Fruit fly (Drosophila melanogaster): Measurements from ENCODE around the gene CG3823.

Gene CG3823

dm6 chrX:6295129-6295539, 8.6 kb upstream of the CG3823 start, which contains the start of the genes CG15891 and CG3815 (continued):
- 0 out of 2 replicates have a peak, but pooled peaks have one; percentile 42 for TF ChIP-seq esg (GFP tag; conservative IDR thresholded peaks at IDR 0.05)
- peak; percentile 53 for TF ChIP-seq Atf3 (GFP tag; optimal IDR thresholded peaks at IDR 0.05)
- no peak for TF ChIP-seq CG5953 (GFP tag; IDR thresholded peaks at IDR 0.05)
- TF ChIP-seq nom (GFP tag; optimal IDR thresholded peaks at IDR 0.05): peak; percentile 12
- peak; percentile 49 for TF ChIP-seq CG3995 (GFP tag; optimal IDR thresholded peaks at IDR 0.05)
- peak; percentile 23 for TF ChIP-seq CG8944 (GFP tag; optimal IDR thresholded peaks at IDR 0.05)
- no peak for TF ChIP-seq hth (optimal IDR thresholded peaks at IDR 0.05)
- peak; percentile 54 for TF ChIP-seq Abd-B (GFP tag; optimal IDR thresholded peaks at IDR 0.05)
- 0 out of 3 replicates have a peak, but pooled peaks have one; percentile 40 for TF ChIP-seq ci (GFP tag; IDR thresholded peaks at IDR 0.05)
- no peak for TF ChIP-seq en (GFP tag; optimal IDR thresholded peaks at IDR 0.05)
- TF ChIP-seq CG2120 (GFP tag; optimal IDR thresholded peaks at IDR 0.05): peak; percentile 73
- TF ChIP-seq p53 (GFP tag; optimal IDR thresholded peaks at IDR 0.05): peak; percentile 33
- no peak for TF ChIP-seq CG17568 (GFP tag; optimal IDR thresholded peaks at IDR 0.05)
- TF ChIP-seq lbe (GFP tag; optimal IDR thresholded peaks at IDR 0.05): no peak
- peak; percentile 3 for TF ChIP-seq HmgD (GFP tag; optimal IDR thresholded peaks at IDR 0.05)
- peak; percentile 61; the same call in 2 of the 3 replicates for TF ChIP-seq dysf (GFP tag; IDR thresholded peaks at IDR 0.05)
- peak; percentile 13; the same call in 1 of the 2 replicates for TF ChIP-seq CG31224 (GFP tag; IDR thresholded peaks at IDR 0.05)
- TF ChIP-seq CG10565 (GFP tag; optimal IDR thresholded peaks at IDR 0.05): no peak
- TF ChIP-seq NK7.1 (GFP tag; optimal IDR thresholded peaks at IDR 0.05): peak; percentile 23
- no peak for TF ChIP-seq gcm2 (GFP tag; optimal IDR thresholded peaks at IDR 0.05)
- peak; percentile 95 for TF ChIP-seq CG17186 (GFP tag; optimal IDR thresholded peaks at IDR 0.05)
- TF ChIP-seq Nf-YA (GFP tag; IDR thresholded peaks at IDR 0.05): no peak
- peak; percentile 84 for TF ChIP-seq HmgZ (tag; optimal IDR thresholded peaks at IDR 0.05)
- peak; percentile 82 for TF ChIP-seq CG3847 (GFP tag; IDR thresholded peaks at IDR 0.05)
- TF ChIP-seq kah (GFP tag; optimal IDR thresholded peaks at IDR 0.05): peak; percentile 40
- TF ChIP-seq cwo (GFP tag; optimal IDR thresholded peaks at IDR 0.05): no peak
- TF ChIP-seq CG11093 (GFP tag; IDR thresholded peaks at IDR 0.05): 0 out of 3 replicates have a peak, but pooled peaks have one; percentile 39
- peak; percentile 48; the same call in 1 of the 2 replicates for TF ChIP-seq CG14441 (GFP tag; IDR thresholded peaks at IDR 0.05)
- TF ChIP-seq CG7928 (GFP tag; optimal IDR thresholded peaks at IDR 0.05): peak; percentile 93
- TF ChIP-seq zen (tag; optimal IDR thresholded peaks at IDR 0.05): peak; percentile 29
- peak; percentile 28; the same call in 1 of the 2 replicates for TF ChIP-seq Adf1 (GFP tag; IDR thresholded peaks at IDR 0.05)
- TF ChIP-seq CG10267 (tag; optimal IDR thresholded peaks at IDR 0.05): peak; percentile 44
- TF ChIP-seq ara (GFP tag; IDR thresholded peaks at IDR 0.05): 0 out of 2 replicates have a peak, but pooled peaks have one; percentile 7
- no peak for TF ChIP-seq CG12219 (GFP tag; optimal IDR thresholded peaks at IDR 0.05)
- TF ChIP-seq CG15269 (tag; optimal IDR thresholded peaks at IDR 0.05): no peak
- TF ChIP-seq da (GFP tag; optimal IDR thresholded peaks at IDR 0.05): no peak
- no peak for TF ChIP-seq nau (GFP tag; optimal IDR thresholded peaks at IDR 0.05)
- TF ChIP-seq Ada2b (GFP tag; IDR thresholded peaks at IDR 0.05): peak; percentile 25; the same call in 1 of the 2 replicates
- peak; percentile 89 for TF ChIP-seq Sin3A (optimal IDR thresholded peaks at IDR 0.05)
- TF ChIP-seq CG11696 (GFP tag; IDR thresholded peaks at IDR 0.05): no peak
- peak; percentile 52 for TF ChIP-seq CG9727 (GFP tag; optimal IDR thresholded peaks at IDR 0.05)
- no peak for TF ChIP-seq CG9876 (GFP tag; optimal IDR thresholded peaks at IDR 0.05)
- TF ChIP-seq NC2β (GFP tag; optimal IDR thresholded peaks at IDR 0.05): no peak
- TF ChIP-seq lola (GFP tag; optimal IDR thresholded peaks at IDR 0.05): peak in 1 of 3 experiments; percentile 56
- TF ChIP-seq CoRest (tag; optimal IDR thresholded peaks at IDR 0.05): peak; percentile 77
- peak; percentile 70 for TF ChIP-seq BEAF-32 (GFP tag; optimal IDR thresholded peaks at IDR 0.05)
- 0 out of 3 replicates have a peak, but pooled peaks have one; percentile 32 for TF ChIP-seq jigr1 (GFP tag; IDR thresholded peaks at IDR 0.05)
- TF ChIP-seq tll (GFP tag; optimal IDR thresholded peaks at IDR 0.05): peak; percentile 24 to 36
- TF ChIP-seq sisA (GFP tag; IDR thresholded peaks at IDR 0.05): peak; percentile 51
- no peak for TF ChIP-seq prd (optimal IDR thresholded peaks at IDR 0.05)
- peak; percentile 71 for TF ChIP-seq prd (GFP tag; IDR thresholded peaks at IDR 0.05)

All from whole organism, embryonic.